Fruit fly (Drosophila melanogaster): Measurements from ENCODE around the gene CG9240.
A peak's percentile ranks its signal among the peaks of the same experiment; 100 is the strongest.

Gene CG9240

dm6 chrX:15738890-15739550 lies 38.0 kb upstream of the CG9240 start, which contains the start of the genes CG11679 and CG8206:
CG11679 (minus strand) TSS chrX:15738954.
CG8206 (plus strand) TSS chrX:15739230.
- TF ChIP-seq kay (GFP tag; ENCODE audit: borderline replicate concordance): no peak
- no peak for TF ChIP-seq CG7045 (GFP tag; optimal IDR thresholded peaks at IDR 0.05)
- peak; percentile 45 for TF ChIP-seq pad (GFP tag; optimal IDR thresholded peaks at IDR 0.05)
- TF ChIP-seq tj (GFP tag; optimal IDR thresholded peaks at IDR 0.05): peak; percentile 11
- TF ChIP-seq CG12768 (GFP tag; optimal IDR thresholded peaks at IDR 0.05): no peak
- peak; percentile 16 for TF ChIP-seq ovo (GFP tag; optimal IDR thresholded peaks at IDR 0.05)
- peak; percentile 53 for TF ChIP-seq CG14711 (tag; optimal IDR thresholded peaks at IDR 0.05)
- peak; percentile 61 for TF ChIP-seq CG7101 (tag; optimal IDR thresholded peaks at IDR 0.05)
- TF ChIP-seq Mnt (GFP tag; optimal IDR thresholded peaks at IDR 0.05): peak; percentile 85
- TF ChIP-seq bab1 (GFP tag; optimal IDR thresholded peaks at IDR 0.05): peak; percentile 75
- TF ChIP-seq CG11617 (GFP tag; optimal IDR thresholded peaks at IDR 0.05): peak; percentile 58
- peak; percentile 24 for TF ChIP-seq cic (GFP tag; optimal IDR thresholded peaks at IDR 0.05)
- peak; percentile 75 for TF ChIP-seq Hr96 (GFP tag; optimal IDR thresholded peaks at IDR 0.05)
- TF ChIP-seq toe (GFP tag; optimal IDR thresholded peaks at IDR 0.05): peak; percentile 71
- peak; percentile 40 for TF ChIP-seq Crg-1 (GFP tag; optimal IDR thresholded peaks at IDR 0.05)
- TF ChIP-seq cnc (optimal IDR thresholded peaks at IDR 0.05): no peak
- no peak for TF ChIP-seq CG5204 (GFP tag; optimal IDR thresholded peaks at IDR 0.05)
- TF ChIP-seq CG1620 (GFP tag; optimal IDR thresholded peaks at IDR 0.05): peak; percentile 71
- no peak for TF ChIP-seq Clk (GFP tag; optimal IDR thresholded peaks at IDR 0.05)
- peak; percentile 11 for TF ChIP-seq CG33017 (tag; optimal IDR thresholded peaks at IDR 0.05)

DNA sequence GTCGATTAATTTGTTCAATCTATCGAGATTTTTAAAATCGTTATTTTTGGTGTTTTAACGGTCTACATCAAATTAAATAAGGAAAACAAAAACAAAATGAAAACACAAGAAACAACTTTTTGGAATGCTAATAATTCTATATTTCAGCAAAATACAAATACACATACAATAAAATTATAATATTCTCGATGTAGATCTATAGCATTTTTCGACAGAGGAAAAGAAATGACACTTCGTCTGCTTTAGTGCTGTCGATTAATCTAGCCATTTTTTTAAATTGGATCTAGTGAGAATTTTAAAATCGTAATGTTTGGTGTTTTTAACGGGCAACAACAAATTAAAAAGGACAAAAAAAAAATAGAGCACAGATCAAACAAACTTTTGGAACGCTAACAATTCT lies 36.1 kb upstream of the CG9240 start, which contains the start of gene Arp6:
Gene Arp6 (minus strand): TSS at position 11 of the 400 bp plus-strand sequence.
- TF ChIP-seq Hr96 (GFP tag; optimal IDR thresholded peaks at IDR 0.05) (no peak), cic (GFP tag; optimal IDR thresholded peaks at IDR 0.05) (no peak), Clk (GFP tag; optimal IDR thresholded peaks at IDR 0.05) (no peak), cnc (optimal IDR thresholded peaks at IDR 0.05) (no peak), CG7101 (tag; optimal IDR thresholded peaks at IDR 0.05) (no peak), Mnt (GFP tag; optimal IDR thresholded peaks at IDR 0.05) (no peak), CG11617 (GFP tag; optimal IDR thresholded peaks at IDR 0.05) (no peak), CG33017 (tag; optimal IDR thresholded peaks at IDR 0.05) (no peak), ovo (GFP tag; optimal IDR thresholded peaks at IDR 0.05) (no peak), tj (GFP tag; optimal IDR thresholded peaks at IDR 0.05) (no peak), CG7045 (GFP tag; optimal IDR thresholded peaks at IDR 0.05) (no peak), Crg-1 (GFP tag; optimal IDR thresholded peaks at IDR 0.05) (no peak), pad (GFP tag; optimal IDR thresholded peaks at IDR 0.05) (no peak), CG14711 (tag; optimal IDR thresholded peaks at IDR 0.05) (no peak), CG1620 (GFP tag; optimal IDR thresholded peaks at IDR 0.05) (no peak), kay (GFP tag; ENCODE audit: borderline replicate concordance) (no peak)

dm6 chrX:15733995-15734394 lies 32.9 kb upstream of the CG9240 start, which contains the start of the genes CG12379 and MagR:
CG12379 (minus strand) TSS chrX:15733996.
MagR (plus strand) TSS chrX:15734270.
- peak; percentile 77 for TF ChIP-seq Crg-1 (GFP tag; optimal IDR thresholded peaks at IDR 0.05)
- peak; percentile 87 for TF ChIP-seq toe (GFP tag; optimal IDR thresholded peaks at IDR 0.05)
- TF ChIP-seq CG7101 (tag; optimal IDR thresholded peaks at IDR 0.05): peak; percentile 69
- TF ChIP-seq cnc (optimal IDR thresholded peaks at IDR 0.05): no peak
- TF ChIP-seq tj (GFP tag; optimal IDR thresholded peaks at IDR 0.05): peak; percentile 51
- TF ChIP-seq pad (GFP tag; optimal IDR thresholded peaks at IDR 0.05): peak; percentile 57
- peak; percentile 71 for TF ChIP-seq CG11617 (GFP tag; optimal IDR thresholded peaks at IDR 0.05)
- TF ChIP-seq bab1 (GFP tag; optimal IDR thresholded peaks at IDR 0.05): peak; percentile 65
- TF ChIP-seq CG5204 (GFP tag; optimal IDR thresholded peaks at IDR 0.05): no peak
- TF ChIP-seq CG12768 (GFP tag; optimal IDR thresholded peaks at IDR 0.05): peak; percentile 38
- TF ChIP-seq CG7045 (GFP tag; optimal IDR thresholded peaks at IDR 0.05): peak; percentile 41
- peak; percentile 90 for TF ChIP-seq CG1620 (GFP tag; optimal IDR thresholded peaks at IDR 0.05)
- TF ChIP-seq CG33017 (tag; optimal IDR thresholded peaks at IDR 0.05): peak; percentile 26
- TF ChIP-seq Mnt (GFP tag; optimal IDR thresholded peaks at IDR 0.05): peak; percentile 87
- no peak for TF ChIP-seq Hr96 (GFP tag; optimal IDR thresholded peaks at IDR 0.05)
- TF ChIP-seq Clk (GFP tag; optimal IDR thresholded peaks at IDR 0.05): no peak
- TF ChIP-seq CG14711 (tag; optimal IDR thresholded peaks at IDR 0.05): peak; percentile 53
- TF ChIP-seq ovo (GFP tag; optimal IDR thresholded peaks at IDR 0.05): peak; percentile 44

DNA sequence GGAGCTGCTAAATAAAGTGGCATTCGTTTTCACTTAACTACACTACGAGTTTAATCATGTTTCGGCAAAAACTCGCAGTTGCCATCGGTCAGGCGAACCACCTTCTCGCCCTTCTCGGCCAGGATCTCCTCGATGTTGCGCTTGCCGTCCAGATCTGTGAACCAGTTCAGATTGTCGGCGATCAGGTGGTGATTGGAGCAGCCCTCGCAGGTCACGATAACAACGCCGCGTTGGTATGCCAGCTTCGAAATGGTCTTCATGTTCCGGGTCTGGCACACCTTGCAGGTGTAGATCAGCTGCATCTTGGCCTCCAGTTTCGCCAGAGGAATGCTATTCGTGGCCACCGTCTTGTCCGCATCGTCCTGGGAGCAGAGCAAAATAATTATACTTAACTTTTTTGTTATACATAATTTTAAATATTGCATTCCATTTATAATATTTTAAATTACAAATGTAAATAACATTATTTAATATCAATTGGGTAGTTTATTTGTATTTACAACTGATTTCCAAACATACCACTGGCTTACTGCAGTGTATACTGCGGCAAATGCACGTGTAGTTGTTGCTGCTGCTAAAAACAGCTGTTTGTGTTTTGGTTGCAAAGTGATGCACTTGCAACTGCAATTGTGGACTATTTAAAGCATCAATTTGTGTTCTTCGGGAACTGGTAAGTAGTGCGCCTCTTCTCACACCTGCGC lies 32.3 kb upstream of the CG9240 start:
- TF ChIP-seq CG7101 (tag; optimal IDR thresholded peaks at IDR 0.05): peak; percentile 42
- TF ChIP-seq CG33017 (tag; optimal IDR thresholded peaks at IDR 0.05): no peak
- no peak for TF ChIP-seq ovo (GFP tag; optimal IDR thresholded peaks at IDR 0.05)
- TF ChIP-seq Mnt (GFP tag; optimal IDR thresholded peaks at IDR 0.05): peak; percentile 73

dm6 chrX:15731968-15732367 lies 30.9 kb upstream of the CG9240 start, which contains the start of gene CG8191:
CG8191 (plus strand) TSS chrX:15732178.
- TF ChIP-seq CG1620 (GFP tag; optimal IDR thresholded peaks at IDR 0.05) (no peak), tj (GFP tag; optimal IDR thresholded peaks at IDR 0.05) (no peak), CG14711 (tag; optimal IDR thresholded peaks at IDR 0.05) (no peak), Mnt (GFP tag; optimal IDR thresholded peaks at IDR 0.05) (no peak), kay (GFP tag; ENCODE audit: borderline replicate concordance) (no peak), bab1 (GFP tag; optimal IDR thresholded peaks at IDR 0.05) (peak; percentile 57), CG7101 (tag; optimal IDR thresholded peaks at IDR 0.05) (no peak), pad (GFP tag; optimal IDR thresholded peaks at IDR 0.05) (no peak), Clk (GFP tag; optimal IDR thresholded peaks at IDR 0.05) (no peak)
